Worm (Caenorhabditis elegans) whole organism, L1 larva: Measurements from ENCODE around the gene Y57G11B.3.

ENCODE experiments used
- C34B4.2 ChIP-seq: sonication (generic microtip); optimal IDR thresholded peaks from 2 replicates; lab custom pipeline; 2017; ENCODE audit warnings: mild to moderate bottlenecking, missing genetic modification characterization, missing compliant biosample characterization
- ama-1 ChIP-seq: fragments of 150-350 bp; optimal IDR thresholded peaks from 2 replicates; lab custom pipeline; 2014
- blmp-1 ChIP-seq: fragments of 150-350 bp; optimal IDR thresholded peaks from 2 replicates; lab custom pipeline; 2014; ENCODE audit warnings: missing biosample characterization, missing genetic modification characterization
- ceh-82 ChIP-seq, 3 experiments: fragments of 150-350 bp in 1 of 3; sonication (generic microtip) in 2 of 3; optimal IDR thresholded peaks; 2 replicates each; lab custom pipeline; 2014 to 2017; ENCODE audit warnings: missing biosample characterization in 3 of 3, missing genetic modification characterization in 3 of 3
- egl-27 ChIP-seq, 2 experiments: fragments of 150-350 bp in 1 of 2; sonication (generic microtip); optimal IDR thresholded peaks; 3 replicates each; lab custom pipeline; 2017 to 2018; ENCODE audit warnings: missing biosample characterization in 2 of 2, missing genetic modification characterization in 2 of 2, missing genetic modification reagents in 2 of 2
- lsy-2 ChIP-seq, 2 experiments: fragments of 150-350 bp; optimal IDR thresholded peaks; 2 replicates each; lab custom pipeline; 2014; ENCODE audit warnings: missing biosample characterization in 2 of 2, missing genetic modification characterization in 2 of 2
- nhr-28 ChIP-seq: fragments of 150-350 bp; optimal IDR thresholded peaks from 2 replicates; lab custom pipeline; 2014; ENCODE audit warnings: missing biosample characterization, missing genetic modification characterization
- nhr-76 ChIP-seq: sonication (generic microtip); optimal IDR thresholded peaks from 2 replicates; lab custom pipeline; 2017; ENCODE audit warnings: missing biosample characterization, missing genetic modification characterization
- pqm-1 ChIP-seq: sonication (generic microtip); optimal IDR thresholded peaks from 3 replicates; lab custom pipeline; 2017; ENCODE audit warnings: missing biosample characterization, missing genetic modification characterization
- skn-1 ChIP-seq: fragments of 150-350 bp; optimal IDR thresholded peaks from 2 replicates; lab custom pipeline; 2014; ENCODE audit warnings: missing biosample characterization, missing genetic modification characterization
- ztf-11 ChIP-seq, 2 experiments: sonication (generic microtip); optimal IDR thresholded peaks; 2 replicates each; lab custom pipeline; 2016 to 2017; ENCODE audit warnings: missing genetic modification characterization in 2 of 2, missing biosample characterization in 1 of 2, missing compliant biosample characterization in 1 of 2
- ztf-4 ChIP-seq: fragments of 150-350 bp; optimal IDR thresholded peaks from 2 replicates; lab custom pipeline; 2014; ENCODE audit warnings: missing biosample characterization, missing genetic modification characterization

DNA sequence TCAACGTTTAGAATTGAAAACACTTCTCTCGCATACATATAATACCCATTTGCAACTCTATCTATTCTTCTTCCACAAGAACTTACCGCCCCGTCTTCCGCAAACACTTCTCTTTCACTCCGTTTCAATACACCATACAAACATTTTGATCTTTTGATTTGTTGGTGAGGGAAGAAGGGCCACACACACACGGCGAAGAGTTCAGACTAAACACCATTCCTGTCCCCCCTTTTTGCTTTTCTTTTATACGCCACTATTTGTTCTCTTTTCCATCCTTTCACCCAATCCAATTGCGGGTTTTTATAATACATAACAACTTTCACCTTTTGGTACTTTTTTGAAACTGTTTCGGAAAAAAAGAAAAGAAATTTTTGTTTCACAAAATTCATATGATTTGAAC lies 31.0 kb upstream of the Y57G11B.3 start:
- no peak for TF ChIP-seq ztf-11 (tag; optimal IDR thresholded peaks at IDR 0.05; lab: Kevin White, UChicago)
- no peak for TF ChIP-seq ama-1 (lab: Kevin White, UChicago)
- no peak for TF ChIP-seq nhr-76 (tag; lab: Kevin White, UChicago)
- TF ChIP-seq skn-1, result no peak
- TF ChIP-seq ceh-82 (tag; optimal IDR thresholded peaks at IDR 0.05; lab: Kevin White, UChicago), result no peak
- TF ChIP-seq ztf-4 (tag; lab: Kevin White, UChicago), result no peak
- TF ChIP-seq egl-27 (tag; optimal IDR thresholded peaks at IDR 0.05; lab: Kevin White, UChicago), result no peak
- TF ChIP-seq pqm-1 (tag; lab: Kevin White, UChicago), result no peak
- peak; percentile 78 for TF ChIP-seq blmp-1 (tag; lab: Kevin White, UChicago)
- no peak for TF ChIP-seq C34B4.2 (tag; lab: Kevin White, UChicago)
- TF ChIP-seq lsy-2 (tag; optimal IDR thresholded peaks at IDR 0.05; lab: Kevin White, UChicago), result no peak
- no peak for TF ChIP-seq nhr-28 (tag; lab: Kevin White, UChicago)
